Worm (Caenorhabditis elegans) whole organism, L1 larva: ENCODE data around the gene srh-1.

Source experiments
- C16A3.4 ChIP-seq: fragments of 150-350 bp; optimal IDR thresholded peaks from 2 replicates; lab custom pipeline; 2014; ENCODE audit warnings: missing biosample characterization, missing genetic modification characterization
- C34B4.2 ChIP-seq: sonication (generic microtip); optimal IDR thresholded peaks from 2 replicates; lab custom pipeline; 2017; ENCODE audit warnings: mild to moderate bottlenecking, missing genetic modification characterization, missing compliant biosample characterization
- aly-2 ChIP-seq: fragments of 150-350 bp; optimal IDR thresholded peaks from 2 replicates; lab custom pipeline; 2014; ENCODE audit warnings: missing biosample characterization, missing genetic modification characterization
- ama-1 ChIP-seq: fragments of 150-350 bp; optimal IDR thresholded peaks from 2 replicates; lab custom pipeline; 2014
- blmp-1 ChIP-seq: fragments of 150-350 bp; optimal IDR thresholded peaks from 2 replicates; lab custom pipeline; 2014; ENCODE audit warnings: missing biosample characterization, missing genetic modification characterization
- ceh-63 ChIP-seq: fragments of 200-800 bp; sonication (Bioruptor generic); optimal IDR thresholded peaks from 2 replicates; lab custom pipeline; 2018; ENCODE audit warnings: mild to moderate bottlenecking, missing genetic modification characterization, missing compliant biosample characterization
- ceh-8 ChIP-seq: fragments of 200-800 bp; sonication (Bioruptor generic); optimal IDR thresholded peaks from 2 replicates; lab custom pipeline; 2018; ENCODE audit warnings: mild to moderate bottlenecking, missing genetic modification characterization, moderate library complexity, missing compliant biosample characterization
- ceh-88 ChIP-seq: fragments of 200-800 bp; sonication (Bioruptor generic); IDR thresholded peaks from 2 replicates; pipeline ENCODE4 v1.3.6; 2022; ENCODE audit warnings: missing genetic modification characterization, missing compliant biosample characterization
- ceh-90 ChIP-seq: sonication (generic microtip); optimal IDR thresholded peaks from 2 replicates; lab custom pipeline; 2016; ENCODE audit warnings: missing genetic modification characterization, missing compliant biosample characterization
- ces-1 ChIP-seq: fragments of 150-350 bp; optimal IDR thresholded peaks from 2 replicates; lab custom pipeline; 2014; ENCODE audit warnings: missing biosample characterization, missing genetic modification reagents, missing genetic modification characterization
- dpl-1 ChIP-seq, 3 experiments: fragments of 150-350 bp in 2 of 3; sonication (generic microtip) in 1 of 3; optimal IDR thresholded peaks; 2 replicates each; lab custom pipeline; 2014 to 2017; ENCODE audit warnings: missing biosample characterization in 3 of 3, missing genetic modification characterization in 3 of 3, missing genetic modification reagents in 3 of 3
- egl-13 ChIP-seq: sonication (generic microtip); optimal IDR thresholded peaks from 2 replicates; lab custom pipeline; 2016; ENCODE audit warnings: missing genotype, missing genetic modification reagents, missing genetic modification characterization, missing compliant biosample characterization
- elt-2 ChIP-seq: sonication (generic microtip); optimal IDR thresholded peaks from 2 replicates; lab custom pipeline; 2016; ENCODE audit warnings: missing genetic modification characterization, mild to moderate bottlenecking, inconsistent platforms, missing compliant biosample characterization, missing genetic modification reagents
- fkh-4 ChIP-seq: sonication (generic microtip); optimal IDR thresholded peaks from 2 replicates; lab custom pipeline; 2016; ENCODE audit warnings: missing compliant biosample characterization, missing genetic modification characterization, borderline replicate concordance
- fkh-8 ChIP-seq: sonication (generic microtip); optimal IDR thresholded peaks from 2 replicates; lab custom pipeline; 2016; ENCODE audit warnings: mild to moderate bottlenecking, missing genetic modification characterization, missing compliant biosample characterization
- fos-1 ChIP-seq: fragments of 150-350 bp; optimal IDR thresholded peaks from 2 replicates; lab custom pipeline; 2014; ENCODE audit warnings: missing biosample characterization, missing genetic modification characterization
- grh-1 ChIP-seq: fragments of 200-800 bp; sonication (Bioruptor generic); IDR thresholded peaks from 2 replicates; pipeline ENCODE4 v1.3.6; 2022; ENCODE audit warnings: missing genetic modification reagents, missing genetic modification characterization, missing compliant biosample characterization
- hpl-2 ChIP-seq: fragments of 150-350 bp; optimal IDR thresholded peaks from 2 replicates; lab custom pipeline; 2014; ENCODE audit warnings: missing biosample characterization, missing genetic modification reagents, missing genetic modification characterization
- isw-1 ChIP-seq: fragments of 200-800 bp; sonication (Bioruptor generic); IDR thresholded peaks from 2 replicates; pipeline ENCODE4 v1.3.6; 2022; ENCODE audit warnings: missing genetic modification characterization, missing compliant biosample characterization
- jun-1 ChIP-seq: fragments of 150-350 bp; optimal IDR thresholded peaks from 2 replicates; lab custom pipeline; 2014; ENCODE audit warnings: missing biosample characterization, missing genetic modification reagents, missing genetic modification characterization
- lin-13 ChIP-seq: fragments of 150-350 bp; optimal IDR thresholded peaks from 2 replicates; lab custom pipeline; 2014; ENCODE audit warnings: missing biosample characterization, missing genetic modification reagents, missing genetic modification characterization
- lin-14 ChIP-seq: fragments of 200-800 bp; sonication (Bioruptor generic); optimal IDR thresholded peaks from 2 replicates; lab custom pipeline; 2018; ENCODE audit warnings: mild to moderate bottlenecking, missing genetic modification characterization, moderate library complexity, missing compliant biosample characterization
- lin-15B ChIP-seq: fragments of 150-350 bp; sonication (generic microtip); optimal IDR thresholded peaks from 3 replicates; lab custom pipeline; 2014; ENCODE audit warnings: missing biosample characterization, missing genetic modification characterization
- lin-35 ChIP-seq, 2 experiments: fragments of 150-350 bp; optimal IDR thresholded peaks; 2 replicates each; lab custom pipeline; 2014; ENCODE audit warnings: missing biosample characterization in 2 of 2, missing genetic modification characterization in 2 of 2, missing genetic modification reagents in 2 of 2
- lir-3 ChIP-seq: sonication (generic microtip); optimal IDR thresholded peaks from 2 replicates; lab custom pipeline; 2016; ENCODE audit warnings: mild to moderate bottlenecking, missing genetic modification characterization, moderate library complexity, missing compliant biosample characterization; ENCODE audit not compliant: poor library complexity
- lsy-2 ChIP-seq, 2 experiments: fragments of 150-350 bp; optimal IDR thresholded peaks; 2 replicates each; lab custom pipeline; 2014; ENCODE audit warnings: missing biosample characterization in 2 of 2, missing genetic modification characterization in 2 of 2
- mdl-1 ChIP-seq, 2 experiments: fragments of 150-350 bp; optimal IDR thresholded peaks; 2 replicates each; lab custom pipeline; 2014 to 2017; ENCODE audit warnings: missing biosample characterization in 2 of 2, missing genetic modification characterization in 2 of 2, inconsistent platforms in 1 of 2
- mef-2 ChIP-seq: fragments of 150-350 bp; optimal IDR thresholded peaks from 2 replicates; lab custom pipeline; 2014; ENCODE audit warnings: missing biosample characterization, missing genetic modification characterization
- mep-1 ChIP-seq: fragments of 150-350 bp; optimal IDR thresholded peaks from 2 replicates; lab custom pipeline; 2014; ENCODE audit warnings: missing biosample characterization, missing genetic modification characterization
- nhr-12 ChIP-seq: sonication (generic microtip); optimal IDR thresholded peaks from 2 replicates; lab custom pipeline; 2017; ENCODE audit warnings: missing biosample characterization, missing genetic modification characterization
- nhr-19 ChIP-seq: fragments of 200-800 bp; sonication (Bioruptor generic); conservative IDR thresholded peaks from 2 replicates; pipeline ENCODE4 v1.3.6; 2022; ENCODE audit warnings: missing genetic modification characterization, missing compliant biosample characterization
- nhr-20 ChIP-seq: sonication (generic microtip); optimal IDR thresholded peaks from 2 replicates; lab custom pipeline; 2016; ENCODE audit warnings: mild to moderate bottlenecking, missing genetic modification characterization, missing compliant biosample characterization
- nhr-237 ChIP-seq: fragments of 150-350 bp; optimal IDR thresholded peaks from 2 replicates; lab custom pipeline; 2014; ENCODE audit warnings: missing biosample characterization, missing genetic modification characterization
- nhr-84 ChIP-seq: sonication (generic microtip); optimal IDR thresholded peaks from 2 replicates; lab custom pipeline; 2017; ENCODE audit warnings: missing biosample characterization, missing genetic modification characterization
- nhr-90 ChIP-seq: sonication (generic microtip); optimal IDR thresholded peaks from 2 replicates; lab custom pipeline; 2016; ENCODE audit warnings: mild to moderate bottlenecking, missing genetic modification characterization, missing compliant biosample characterization; ENCODE audit not compliant: poor library complexity
- pag-3 ChIP-seq: sonication (generic microtip); optimal IDR thresholded peaks from 2 replicates; lab custom pipeline; 2017; ENCODE audit warnings: missing genetic modification characterization, mild to moderate bottlenecking, missing compliant biosample characterization, antibody characterized with exemption, borderline replicate concordance; ENCODE audit not compliant: insufficient read depth
- pax-3 ChIP-seq: fragments of 200-800 bp; sonication (Bioruptor generic); optimal IDR thresholded peaks from 2 replicates; lab custom pipeline; 2018; ENCODE audit warnings: mild to moderate bottlenecking, missing genetic modification characterization, moderate library complexity, missing compliant biosample characterization
- pqm-1 ChIP-seq: sonication (generic microtip); optimal IDR thresholded peaks from 3 replicates; lab custom pipeline; 2017; ENCODE audit warnings: missing biosample characterization, missing genetic modification characterization
- rnt-1 ChIP-seq: sonication (generic microtip); optimal IDR thresholded peaks from 2 replicates; lab custom pipeline; 2016; ENCODE audit warnings: mild to moderate bottlenecking, missing genetic modification characterization, moderate library complexity, missing compliant biosample characterization
- skn-1 ChIP-seq: fragments of 150-350 bp; optimal IDR thresholded peaks from 2 replicates; lab custom pipeline; 2014; ENCODE audit warnings: missing biosample characterization, missing genetic modification characterization
- snpc-4 ChIP-seq: fragments of 150-350 bp; optimal IDR thresholded peaks from 2 replicates; lab custom pipeline; 2014; ENCODE audit warnings: missing biosample characterization, missing genetic modification characterization
- sox-4 ChIP-seq: sonication (generic microtip); optimal IDR thresholded peaks from 2 replicates; lab custom pipeline; 2016; ENCODE audit warnings: missing genetic modification characterization, missing compliant biosample characterization
- sptf-1 ChIP-seq: fragments of 150-350 bp; optimal IDR thresholded peaks from 2 replicates; lab custom pipeline; 2014; ENCODE audit warnings: missing biosample characterization, missing genetic modification characterization
- sup-37 ChIP-seq: fragments of 200-800 bp; sonication (Bioruptor generic); optimal IDR thresholded peaks from 2 replicates; lab custom pipeline; 2018; ENCODE audit warnings: mild to moderate bottlenecking, missing genetic modification characterization, missing compliant biosample characterization
- tbx-2 ChIP-seq: sonication (generic microtip); optimal IDR thresholded peaks from 2 replicates; lab custom pipeline; 2016; ENCODE audit warnings: missing genetic modification characterization, missing compliant biosample characterization
- unc-130 ChIP-seq: fragments of 150-350 bp; optimal IDR thresholded peaks from 2 replicates; lab custom pipeline; 2017; ENCODE audit warnings: missing biosample characterization, missing genetic modification characterization, inconsistent platforms
- unc-30 ChIP-seq: sonication (generic microtip); optimal IDR thresholded peaks from 2 replicates; lab custom pipeline; 2017; ENCODE audit warnings: missing biosample characterization, missing genetic modification characterization
- unc-62 ChIP-seq: fragments of 150-350 bp; optimal IDR thresholded peaks from 2 replicates; lab custom pipeline; 2014; ENCODE audit warnings: missing biosample characterization, missing genetic modification reagents, missing genetic modification characterization
- unc-98 ChIP-seq: fragments of 200-800 bp; sonication (Bioruptor generic); IDR thresholded peaks from 2 replicates; pipeline ENCODE4 v1.3.6; 2022; ENCODE audit warnings: missing genetic modification characterization, missing compliant biosample characterization
- vab-15 ChIP-seq: sonication (generic microtip); optimal IDR thresholded peaks from 2 replicates; lab custom pipeline; 2017; ENCODE audit warnings: missing genotype, mild to moderate bottlenecking, missing genetic modification characterization, missing compliant biosample characterization
- xbp-1 ChIP-seq: sonication (generic microtip); optimal IDR thresholded peaks from 2 replicates; lab custom pipeline; 2016; ENCODE audit warnings: missing genetic modification characterization, missing compliant biosample characterization
- ztf-4 ChIP-seq: fragments of 150-350 bp; optimal IDR thresholded peaks from 2 replicates; lab custom pipeline; 2014; ENCODE audit warnings: missing biosample characterization, missing genetic modification characterization

Gene srh-1

DNA sequence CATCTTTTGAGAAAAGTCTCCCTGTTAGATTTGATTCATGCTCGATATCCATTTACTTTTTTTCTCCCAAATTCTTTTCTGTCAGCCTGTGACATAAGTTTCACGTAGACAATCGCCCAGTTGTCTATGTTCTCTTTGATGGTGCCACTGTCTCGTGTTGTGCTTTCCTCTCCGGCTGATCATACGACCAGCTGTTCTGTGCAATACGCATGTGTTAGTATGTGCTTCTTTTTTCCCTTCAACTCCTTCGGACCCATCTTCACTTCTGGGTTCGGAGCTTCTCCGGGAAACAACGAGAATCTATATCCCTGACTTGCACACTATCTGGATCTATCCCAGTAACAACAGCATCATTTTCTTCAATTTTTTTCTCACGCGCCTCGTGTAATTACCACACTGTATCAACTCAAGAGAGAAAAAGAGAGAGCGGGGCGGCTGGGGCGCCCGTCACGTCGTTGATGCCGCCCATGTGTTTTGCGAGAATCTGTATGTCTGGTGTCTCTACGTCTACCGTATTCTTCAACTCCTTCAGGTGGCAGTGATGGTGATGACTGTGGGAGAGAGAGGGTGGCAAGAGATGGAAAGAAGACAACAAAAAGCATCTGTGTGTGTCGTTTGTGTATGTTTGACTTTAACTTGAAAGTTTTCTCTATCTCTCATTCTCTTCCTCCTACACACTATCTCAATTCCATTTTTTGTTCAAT, 46.3 kb downstream of the srh-1 start:
- TF ChIP-seq fos-1: peak; percentile 82
- TF ChIP-seq sptf-1 (tag; lab: Kevin White, UChicago): no peak
- peak; percentile 51 for TF ChIP-seq sup-37 (GFP tag; lab: Kevin White, UChicago)
- TF ChIP-seq vab-15: peak; percentile 52
- TF ChIP-seq elt-2: peak; percentile 74
- no peak for TF ChIP-seq nhr-84
- peak; percentile 2 for TF ChIP-seq ztf-4 (tag; lab: Kevin White, UChicago)
- peak; percentile 72 for TF ChIP-seq fkh-4 (tag; lab: Kevin White, UChicago)
- TF ChIP-seq unc-130: peak; percentile 89
- no peak for TF ChIP-seq ceh-63
- peak; percentile 97 for TF ChIP-seq lin-14 (GFP tag; lab: Kevin White, UChicago)
- TF ChIP-seq nhr-19 (GFP tag; lab: Robert Waterston, UW): peak; percentile 84
- TF ChIP-seq lsy-2 (tag; optimal IDR thresholded peaks at IDR 0.05; lab: Kevin White, UChicago): peak; percentile 67 to 92
- peak; percentile 35 for TF ChIP-seq nhr-237 (tag; lab: Kevin White, UChicago)
- no peak for TF ChIP-seq C34B4.2 (tag; lab: Kevin White, UChicago)
- TF ChIP-seq ces-1: no peak
- TF ChIP-seq mef-2: peak; percentile 24
- TF ChIP-seq unc-62 (GFP tag; lab: Kevin White, UChicago): no peak
- peak; percentile 74 for TF ChIP-seq mep-1 (tag; lab: Kevin White, UChicago)
- TF ChIP-seq blmp-1: peak; percentile 92
- no peak for TF ChIP-seq nhr-12 (tag; lab: Kevin White, UChicago)
- peak; percentile 29 for TF ChIP-seq lir-3 (tag; lab: Kevin White, UChicago)
- peak; percentile 62 for TF ChIP-seq skn-1 (tag; lab: Kevin White, UChicago)
- peak; percentile 77 for TF ChIP-seq grh-1
- TF ChIP-seq mdl-1 (tag; optimal IDR thresholded peaks at IDR 0.05; lab: Kevin White, UChicago): peak; percentile 53 to 96
- no peak for TF ChIP-seq unc-30
- TF ChIP-seq lin-13 (GFP tag; lab: Kevin White, UChicago): peak; percentile 75
- peak; percentile 83 for TF ChIP-seq C16A3.4 (tag; lab: Kevin White, UChicago)
- peak; percentile 66 for TF ChIP-seq xbp-1
- TF ChIP-seq hpl-2: peak; percentile 20
- peak; percentile 38 for TF ChIP-seq pag-3 (tag; lab: Kevin White, UChicago)
- TF ChIP-seq ama-1: no peak
- TF ChIP-seq dpl-1 (GFP tag; optimal IDR thresholded peaks at IDR 0.05; lab: Kevin White, UChicago): peak; percentile 19 to 55 (median 25)
- peak; percentile 53 to 78 for TF ChIP-seq lin-35 (GFP tag; optimal IDR thresholded peaks at IDR 0.05; lab: Kevin White, UChicago)
- no peak for TF ChIP-seq pax-3 (tag; lab: Kevin White, UChicago)
- TF ChIP-seq tbx-2 (tag; lab: Kevin White, UChicago): peak; percentile 91
- TF ChIP-seq rnt-1 (tag; lab: Kevin White, UChicago): peak; percentile 79
- no peak; the same call in 1 of the 2 replicates for TF ChIP-seq isw-1
- TF ChIP-seq ceh-88: 0 out of 2 replicates have a peak, but pooled peaks have one; percentile 23
- no peak for TF ChIP-seq lin-15B (tag; lab: Kevin White, UChicago)
- no peak for TF ChIP-seq sox-4 (tag; lab: Kevin White, UChicago)
- TF ChIP-seq ceh-90 (tag; lab: Kevin White, UChicago): no peak
- TF ChIP-seq snpc-4 (tag; lab: Kevin White, UChicago): peak; percentile 36
- peak; percentile 30 for TF ChIP-seq pqm-1 (tag; lab: Kevin White, UChicago)
- TF ChIP-seq unc-98 (GFP tag; lab: Robert Waterston, UW): no peak; the same call in 1 of the 2 replicates
- no peak for TF ChIP-seq aly-2
- TF ChIP-seq nhr-90 (tag; lab: Kevin White, UChicago): peak; percentile 88
- no peak for TF ChIP-seq egl-13 (tag; lab: Kevin White, UChicago)
- no peak for TF ChIP-seq ceh-8
- no peak for TF ChIP-seq fkh-8 (tag; lab: Kevin White, UChicago)
- TF ChIP-seq jun-1 (tag; lab: Kevin White, UChicago): peak; percentile 58
- peak; percentile 97 for TF ChIP-seq nhr-20
